Fruit fly (Drosophila melanogaster) whole organism, prepupa: ENCODE data around the gene CG9922.

Source experiments
- Blimp-1 ChIP-seq: fragments of 200-800 bp; sonication (Bioruptor generic); optimal IDR thresholded peaks from 3 replicates; lab custom pipeline; 2017; ENCODE audit warnings: missing biosample characterization, missing genetic modification characterization, mild to moderate bottlenecking, moderate library complexity, missing genetic modification reagents
- CG10631 ChIP-seq: fragments of 200-800 bp; sonication (Bioruptor generic); optimal IDR thresholded peaks from 2 replicates; lab custom pipeline; 2016; ENCODE audit warnings: missing biosample characterization, missing genetic modification characterization
- CG10669 ChIP-seq: fragments of 200-800 bp; sonication (Bioruptor generic); optimal IDR thresholded peaks from 3 replicates; lab custom pipeline; 2018; ENCODE audit warnings: missing biosample characterization, mild to moderate bottlenecking, missing genetic modification characterization, moderate library complexity
- CG11294 ChIP-seq: fragments of 200-800 bp; sonication (Bioruptor generic); IDR thresholded peaks from 2 replicates; pipeline ENCODE4 v1.3.6; 2022; ENCODE audit warnings: missing biosample characterization, missing genetic modification characterization
- CG15336 ChIP-seq: fragments of 200-800 bp; sonication (Bioruptor generic); IDR thresholded peaks from 2 replicates; pipeline ENCODE4 v1.3.6; 2022; ENCODE audit warnings: missing biosample characterization, missing genetic modification characterization
- CG1621 ChIP-seq: fragments of 200-800 bp; sonication (Bioruptor generic); optimal IDR thresholded peaks from 3 replicates; lab custom pipeline; 2018; ENCODE audit warnings: missing biosample characterization, mild to moderate bottlenecking, missing genetic modification characterization
- CG16779 ChIP-seq: fragments of 200-800 bp; sonication (Bioruptor generic); optimal IDR thresholded peaks from 3 replicates; lab custom pipeline; 2017; ENCODE audit warnings: missing biosample characterization, mild to moderate bottlenecking, missing genetic modification characterization
- CG3032 ChIP-seq: fragments of 200-800 bp; optimal IDR thresholded peaks from 2 replicates; lab custom pipeline; 2019; ENCODE audit warnings: missing biosample characterization, mild to moderate bottlenecking, missing genetic modification characterization, moderate library complexity
- CG31627 ChIP-seq: fragments of 200-800 bp; sonication (Bioruptor generic); optimal IDR thresholded peaks from 3 replicates; lab custom pipeline; 2016; ENCODE audit warnings: missing biosample characterization, missing genetic modification characterization
- CG32006 ChIP-seq: fragments of 200-800 bp; sonication (Bioruptor generic); optimal IDR thresholded peaks from 3 replicates; lab custom pipeline; 2017; ENCODE audit warnings: missing biosample characterization, mild to moderate bottlenecking, missing genetic modification characterization
- CG34406 ChIP-seq: fragments of 200-800 bp; sonication (Bioruptor generic); optimal IDR thresholded peaks from 3 replicates; lab custom pipeline; 2016; ENCODE audit warnings: missing biosample characterization, missing genetic modification characterization
- CG3919 ChIP-seq: fragments of 200-800 bp; sonication (Bioruptor generic); optimal IDR thresholded peaks from 3 replicates; lab custom pipeline; 2016; ENCODE audit warnings: missing biosample characterization, missing genetic modification characterization
- CG6163 ChIP-seq: fragments of 200-800 bp; sonication (Bioruptor generic); IDR thresholded peaks from 3 replicates; pipeline ENCODE4 v1.3.6; 2022; ENCODE audit warnings: missing biosample characterization, missing genetic modification characterization
- CG6276 ChIP-seq: fragments of 200-800 bp; sonication (Bioruptor generic); optimal IDR thresholded peaks from 2 replicates; lab custom pipeline; 2017; ENCODE audit warnings: missing biosample characterization, mild to moderate bottlenecking, missing genetic modification characterization
- CG6792 ChIP-seq: fragments of 200-800 bp; sonication (Bioruptor generic); optimal IDR thresholded peaks from 3 replicates; lab custom pipeline; 2016; ENCODE audit warnings: missing biosample characterization, missing genetic modification characterization
- CG6808 ChIP-seq: fragments of 200-800 bp; sonication (Bioruptor generic); optimal IDR thresholded peaks from 3 replicates; lab custom pipeline; 2017; ENCODE audit warnings: missing biosample characterization, missing genetic modification characterization, mild to moderate bottlenecking, moderate library complexity, missing genetic modification reagents
- CG6854 ChIP-seq: fragments of 200-800 bp; sonication (Bioruptor generic); optimal IDR thresholded peaks from 2 replicates; lab custom pipeline; 2017; ENCODE audit warnings: missing biosample characterization, mild to moderate bottlenecking, missing genetic modification characterization
- CG8119 ChIP-seq: fragments of 200-800 bp; sonication (Bioruptor generic); IDR thresholded peaks from 3 replicates; pipeline ENCODE4 v1.3.6; 2022; ENCODE audit warnings: missing biosample characterization, missing genetic modification characterization
- CG8319 ChIP-seq: fragments of 200-800 bp; sonication (Bioruptor generic); optimal IDR thresholded peaks from 3 replicates; lab custom pipeline; 2016; ENCODE audit warnings: missing biosample characterization, missing genetic modification characterization
- CG8632 ChIP-seq: fragments of 200-800 bp; sonication (Bioruptor generic); optimal IDR thresholded peaks from 3 replicates; lab custom pipeline; 2016; ENCODE audit warnings: missing biosample characterization, missing genetic modification characterization
- CG9139 ChIP-seq: fragments of 200-800 bp; sonication (Bioruptor generic); optimal IDR thresholded peaks from 3 replicates; lab custom pipeline; 2017; ENCODE audit warnings: missing biosample characterization, mild to moderate bottlenecking, missing genetic modification characterization
- Eip75B ChIP-seq: fragments of 200-800 bp; sonication (Bioruptor generic); optimal IDR thresholded peaks from 3 replicates; lab custom pipeline; 2016; ENCODE audit warnings: missing biosample characterization, missing genetic modification characterization
- Eip78C ChIP-seq: fragments of 200-800 bp; sonication (Bioruptor generic); peaks from one replicate; lab custom pipeline; 2016; ENCODE audit warnings: missing biosample characterization, missing genetic modification characterization
- Eip93F ChIP-seq: fragments of 200-800 bp; sonication (Bioruptor generic); optimal IDR thresholded peaks from 2 replicates; lab custom pipeline; 2016; ENCODE audit warnings: missing biosample characterization, mild to moderate bottlenecking, missing genetic modification characterization
- Ets96B ChIP-seq: fragments of 200-800 bp; optimal IDR thresholded peaks from 2 replicates; lab custom pipeline; 2019; ENCODE audit warnings: missing biosample characterization, mild to moderate bottlenecking, missing genetic modification characterization, moderate library complexity
- Hr38 ChIP-seq: sonication (Bioruptor generic); optimal IDR thresholded peaks from 2 replicates; lab custom pipeline; 2016; ENCODE audit warnings: missing biosample characterization, missing genetic modification characterization
- Hr39 ChIP-seq: fragments of 200-800 bp; sonication (Bioruptor generic); optimal IDR thresholded peaks from 2 replicates; lab custom pipeline; 2016; ENCODE audit warnings: missing biosample characterization, missing genetic modification characterization
- Hr4 ChIP-seq: fragments of 200-800 bp; sonication (Bioruptor generic); optimal IDR thresholded peaks from 3 replicates; lab custom pipeline; 2016; ENCODE audit warnings: missing biosample characterization, missing genetic modification characterization
- Lpt ChIP-seq: fragments of 200-800 bp; sonication (Bioruptor generic); optimal IDR thresholded peaks from 3 replicates; lab custom pipeline; 2016; ENCODE audit warnings: missing biosample characterization, missing genetic modification characterization
- Met ChIP-seq: fragments of 200-800 bp; sonication (Bioruptor generic); optimal IDR thresholded peaks from 3 replicates; lab custom pipeline; 2016; ENCODE audit warnings: missing biosample characterization, missing genetic modification characterization
- Smox ChIP-seq: fragments of 200-800 bp; sonication (Bioruptor generic); optimal IDR thresholded peaks from 3 replicates; lab custom pipeline; 2016; ENCODE audit warnings: missing biosample characterization, missing genetic modification characterization
- Sox102F ChIP-seq: fragments of 200-800 bp; sonication (Bioruptor generic); optimal IDR thresholded peaks from 2 replicates; lab custom pipeline; 2016; ENCODE audit warnings: missing biosample characterization, mild to moderate bottlenecking, missing genetic modification characterization
- Sox14 ChIP-seq: fragments of 200-800 bp; sonication (Bioruptor generic); optimal IDR thresholded peaks from 3 replicates; lab custom pipeline; 2016; ENCODE audit warnings: missing biosample characterization, missing genetic modification characterization
- achi ChIP-seq: fragments of 200-800 bp; sonication (Bioruptor generic); optimal IDR thresholded peaks from 3 replicates; lab custom pipeline; 2016; ENCODE audit warnings: missing biosample characterization, missing genetic modification characterization
- acj6 ChIP-seq: fragments of 200-800 bp; sonication (Bioruptor generic); optimal IDR thresholded peaks from 3 replicates; lab custom pipeline; 2016; ENCODE audit warnings: missing biosample characterization, missing genetic modification characterization
- cyc ChIP-seq: fragments of 200-800 bp; sonication (Bioruptor generic); optimal IDR thresholded peaks from 3 replicates; lab custom pipeline; 2016; ENCODE audit warnings: missing biosample characterization, missing genetic modification characterization
- dac ChIP-seq: fragments of 200-800 bp; sonication (Bioruptor generic); optimal IDR thresholded peaks from 2 replicates; lab custom pipeline; 2017; ENCODE audit warnings: missing biosample characterization, mild to moderate bottlenecking, missing genetic modification characterization
- dsx ChIP-seq: fragments of 200-800 bp; optimal IDR thresholded peaks from 3 replicates; lab custom pipeline; 2019; ENCODE audit warnings: missing biosample characterization, mild to moderate bottlenecking, missing genetic modification characterization, moderate library complexity; ENCODE audit not compliant: poor library complexity, severe bottlenecking
- eg ChIP-seq: fragments of 200-800 bp; sonication (Bioruptor generic); IDR thresholded peaks from 3 replicates; pipeline ENCODE4 v1.3.6; 2022; ENCODE audit warnings: missing biosample characterization, missing genetic modification characterization
- fd59A ChIP-seq: fragments of 200-800 bp; sonication (Bioruptor generic); optimal IDR thresholded peaks from 2 replicates; lab custom pipeline; 2017; ENCODE audit warnings: missing biosample characterization, mild to moderate bottlenecking, missing genetic modification characterization, missing genetic modification reagents
- fd85E ChIP-seq: fragments of 200-800 bp; sonication (Bioruptor generic); optimal IDR thresholded peaks from 3 replicates; lab custom pipeline; 2016; ENCODE audit warnings: missing biosample characterization, missing genetic modification characterization
- lz ChIP-seq: fragments of 200-800 bp; sonication (Bioruptor generic); optimal IDR thresholded peaks from 3 replicates; lab custom pipeline; 2016; ENCODE audit warnings: missing biosample characterization, missing genetic modification characterization
- net ChIP-seq: fragments of 200-800 bp; sonication (Bioruptor generic); optimal IDR thresholded peaks from 3 replicates; lab custom pipeline; 2016; ENCODE audit warnings: missing biosample characterization, missing genetic modification characterization
- pdm3 ChIP-seq: fragments of 200-800 bp; sonication (Bioruptor generic); optimal IDR thresholded peaks from 3 replicates; lab custom pipeline; 2016; ENCODE audit warnings: missing biosample characterization, missing genetic modification characterization
- spab ChIP-seq: fragments of 200-800 bp; sonication (Bioruptor generic); optimal IDR thresholded peaks from 2 replicates; lab custom pipeline; 2017; ENCODE audit warnings: missing biosample characterization, mild to moderate bottlenecking, missing genetic modification characterization, missing genetic modification reagents
- ss ChIP-seq, 2 experiments: fragments of 200-800 bp; sonication (Bioruptor generic); optimal IDR thresholded peaks; 2 replicates in 1 of 2; 3 replicates in 1 of 2; lab custom pipeline; 2017 to 2018; ENCODE audit warnings: mild to moderate bottlenecking in 2 of 2, missing biosample characterization in 2 of 2, missing genetic modification characterization in 2 of 2, moderate library complexity in 1 of 2
- vri ChIP-seq: fragments of 200-800 bp; sonication (Bioruptor generic); optimal IDR thresholded peaks from 3 replicates; lab custom pipeline; 2016; ENCODE audit warnings: missing biosample characterization, mild to moderate bottlenecking, missing genetic modification characterization

CG9922 gene

DNA sequence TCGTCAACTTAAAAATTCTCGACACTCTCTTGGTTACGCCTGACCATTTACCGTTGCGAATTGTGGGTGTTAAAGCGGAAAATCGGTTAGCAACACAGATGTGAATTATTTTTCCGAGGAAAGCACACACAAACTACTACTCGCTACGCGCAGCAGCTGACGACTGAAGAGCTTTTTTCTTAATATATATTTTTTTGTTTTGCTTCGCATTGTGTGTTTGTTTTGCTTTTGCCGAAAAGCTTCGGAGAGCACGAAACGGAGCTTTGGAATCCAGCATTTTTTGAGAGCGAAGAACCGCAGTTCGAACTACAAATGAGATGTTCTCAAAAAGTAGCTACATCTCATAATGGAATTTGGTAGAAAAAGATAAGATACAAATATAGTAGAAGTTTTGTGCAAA, 10.4 kb downstream of the CG9922 start:
- TF ChIP-seq ss (GFP tag; optimal IDR thresholded peaks at IDR 0.05; lab: Kevin White, UChicago) (peak; percentile 74 to 77), Eip75B (GFP tag; lab: Kevin White, UChicago) (no peak), achi (GFP tag; lab: Kevin White, UChicago) (peak; percentile 5), CG8632 (GFP tag; lab: Kevin White, UChicago) (no peak), Hr38 (no peak), pdm3 (GFP tag; lab: Kevin White, UChicago) (peak; percentile 25), CG9139 (peak; percentile 73), CG34406 (GFP tag; lab: Kevin White, UChicago) (peak; percentile 3), CG6792 (GFP tag; lab: Kevin White, UChicago) (no peak), Eip93F (GFP tag; lab: Kevin White, UChicago) (peak; percentile 69), spab (GFP tag; lab: Kevin White, UChicago) (peak; percentile 53), eg (GFP tag; lab: Robert Waterston, UW) (peak; percentile 92), CG3919 (GFP tag; lab: Kevin White, UChicago) (no peak), CG15336 (peak; percentile 80), CG10669 (GFP tag; lab: Kevin White, UChicago) (peak; percentile 48), Eip78C (peak; percentile 50), CG6276 (GFP tag; lab: Kevin White, UChicago) (peak; percentile 87), CG6854 (GFP tag; lab: Kevin White, UChicago) (peak; percentile 55), Ets96B (tag; lab: Kevin White, UChicago) (peak; percentile 55), CG8119 (GFP tag; lab: Robert Waterston, UW) (peak; percentile 76), CG1621 (tag; lab: Kevin White, UChicago) (peak; percentile 51), CG8319 (GFP tag; lab: Kevin White, UChicago) (no peak), net (GFP tag; lab: Kevin White, UChicago) (peak; percentile 64), dsx (GFP tag; lab: Kevin White, UChicago) (peak; percentile 59), fd59A (no peak), CG16779 (peak; percentile 72), cyc (no peak), CG3032 (tag; lab: Kevin White, UChicago) (peak; percentile 55), CG6808 (GFP tag; lab: Kevin White, UChicago) (peak; percentile 77), lz (GFP tag; lab: Kevin White, UChicago) (no peak), CG6163 (GFP tag; lab: Robert Waterston, UW) (peak; percentile 88; the same call in 2 of the 3 replicates)

DNA sequence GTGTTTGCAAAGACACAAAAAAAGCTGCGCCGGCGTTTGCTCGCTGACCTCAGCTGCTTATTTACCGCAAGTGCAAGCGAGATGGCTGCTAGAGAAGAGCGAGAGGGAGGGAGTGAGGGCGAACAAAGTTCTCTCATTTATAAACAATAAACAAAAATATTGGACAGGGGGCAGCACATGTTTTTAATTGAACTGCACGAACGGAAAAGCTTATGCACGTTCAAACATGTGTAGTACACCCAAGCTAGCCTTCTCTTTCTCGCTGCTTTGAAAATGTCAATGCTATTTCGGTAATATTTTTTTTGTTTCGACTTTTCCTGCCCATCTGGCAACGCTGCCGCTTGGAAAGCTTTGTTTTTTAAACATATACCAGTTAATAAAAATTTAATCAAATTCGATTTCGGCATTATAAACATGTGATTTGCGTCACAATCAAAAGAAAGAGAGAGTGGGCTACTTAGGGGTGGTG, 11.2 kb downstream of the CG9922 start:
- TF ChIP-seq fd85E (GFP tag; lab: Kevin White, UChicago) (no peak), acj6 (GFP tag; lab: Kevin White, UChicago) (peak; percentile 34), dsx (GFP tag; lab: Kevin White, UChicago) (peak; percentile 16), CG8632 (GFP tag; lab: Kevin White, UChicago) (peak; percentile 56), cyc (peak; percentile 21), Hr39 (peak; percentile 59), CG3032 (tag; lab: Kevin White, UChicago) (peak; percentile 24), CG8119 (GFP tag; lab: Robert Waterston, UW) (peak; percentile 63; the same call in 2 of the 3 replicates), vri (GFP tag; lab: Kevin White, UChicago) (peak; percentile 75), CG6163 (GFP tag; lab: Robert Waterston, UW) (peak; percentile 35; the same call in 2 of the 3 replicates), Lpt (peak; percentile 30), CG32006 (GFP tag; lab: Kevin White, UChicago) (peak; percentile 26), lz (GFP tag; lab: Kevin White, UChicago) (peak; percentile 34), Smox (GFP tag; lab: Kevin White, UChicago) (peak; percentile 52), CG6276 (GFP tag; lab: Kevin White, UChicago) (peak; percentile 78), Sox14 (GFP tag; lab: Kevin White, UChicago) (peak; percentile 66), Blimp-1 (GFP tag; lab: Kevin White, UChicago) (no peak), Eip78C (peak; percentile 79), CG1621 (tag; lab: Kevin White, UChicago) (peak; percentile 54), CG6808 (GFP tag; lab: Kevin White, UChicago) (peak; percentile 77), Sox102F (GFP tag; lab: Kevin White, UChicago) (peak; percentile 21), CG15336 (peak; percentile 37; the same call in 1 of the 2 replicates), CG10631 (GFP tag; lab: Kevin White, UChicago) (peak; percentile 17), pdm3 (GFP tag; lab: Kevin White, UChicago) (peak; percentile 47), Ets96B (tag; lab: Kevin White, UChicago) (no peak), eg (GFP tag; lab: Robert Waterston, UW) (peak; percentile 76), Met (peak; percentile 45), CG6854 (GFP tag; lab: Kevin White, UChicago) (peak; percentile 83), fd59A (no peak), CG16779 (peak; percentile 78), CG11294 (no peak), dac (GFP tag; lab: Kevin White, UChicago) (no peak), CG31627 (GFP tag; lab: Kevin White, UChicago) (peak; percentile 39), Hr4 (peak; percentile 31)
